Worm (Caenorhabditis elegans) whole organism, L1 larva: ENCODE results near the gene lgc-37.

Experiments
- dsc-1 ChIP-seq: sonication (generic microtip); optimal IDR thresholded peaks from 2 replicates; lab custom pipeline; 2016; ENCODE audit warnings: mild to moderate bottlenecking, missing genetic modification characterization, missing compliant biosample characterization
- efl-1 ChIP-seq, 4 experiments: fragments of 150-350 bp; optimal IDR thresholded peaks in 3 of 4; peaks in 1 of 4; 1 replicate in 1 of 4; 2 replicates in 3 of 4; lab custom pipeline; 2014; ENCODE audit warnings: missing biosample characterization in 2 of 4, missing genetic modification characterization in 2 of 4, missing genetic modification reagents in 2 of 4
- efl-3 ChIP-seq: fragments of 200-800 bp; sonication (Bioruptor generic); optimal IDR thresholded peaks from 2 replicates; lab custom pipeline; 2018; ENCODE audit warnings: mild to moderate bottlenecking, missing genetic modification characterization, missing compliant biosample characterization
- egl-13 ChIP-seq: sonication (generic microtip); optimal IDR thresholded peaks from 2 replicates; lab custom pipeline; 2016; ENCODE audit warnings: missing genotype, missing genetic modification reagents, missing genetic modification characterization, missing compliant biosample characterization
- elt-2 ChIP-seq: sonication (generic microtip); optimal IDR thresholded peaks from 2 replicates; lab custom pipeline; 2016; ENCODE audit warnings: missing genetic modification characterization, mild to moderate bottlenecking, inconsistent platforms, missing compliant biosample characterization, missing genetic modification reagents
- irx-1 ChIP-seq: sonication (generic microtip); optimal IDR thresholded peaks from 2 replicates; lab custom pipeline; 2016; ENCODE audit warnings: missing genetic modification characterization, missing compliant biosample characterization
- lin-13 ChIP-seq: fragments of 150-350 bp; optimal IDR thresholded peaks from 2 replicates; lab custom pipeline; 2014; ENCODE audit warnings: missing biosample characterization, missing genetic modification reagents, missing genetic modification characterization
- lin-14 ChIP-seq: fragments of 200-800 bp; sonication (Bioruptor generic); optimal IDR thresholded peaks from 2 replicates; lab custom pipeline; 2018; ENCODE audit warnings: mild to moderate bottlenecking, missing genetic modification characterization, moderate library complexity, missing compliant biosample characterization
- lin-35 ChIP-seq, 2 experiments: fragments of 150-350 bp; optimal IDR thresholded peaks; 2 replicates each; lab custom pipeline; 2014; ENCODE audit warnings: missing biosample characterization in 2 of 2, missing genetic modification characterization in 2 of 2, missing genetic modification reagents in 2 of 2
- lin-39 ChIP-seq: fragments of 150-350 bp; optimal IDR thresholded peaks from 2 replicates; lab custom pipeline; 2014; ENCODE audit warnings: missing biosample characterization, missing genetic modification reagents, missing genetic modification characterization
- mef-2 ChIP-seq: fragments of 150-350 bp; optimal IDR thresholded peaks from 2 replicates; lab custom pipeline; 2014; ENCODE audit warnings: missing biosample characterization, missing genetic modification characterization
- nhr-11 ChIP-seq: fragments of 150-350 bp; optimal IDR thresholded peaks from 2 replicates; lab custom pipeline; 2014; ENCODE audit warnings: missing biosample characterization, missing genetic modification characterization
- nhr-71 ChIP-seq: sonication (generic microtip); optimal IDR thresholded peaks from 2 replicates; lab custom pipeline; 2016; ENCODE audit warnings: mild to moderate bottlenecking, missing genetic modification characterization, moderate library complexity, missing compliant biosample characterization
- nhr-76 ChIP-seq: sonication (generic microtip); optimal IDR thresholded peaks from 2 replicates; lab custom pipeline; 2017; ENCODE audit warnings: missing biosample characterization, missing genetic modification characterization
- skn-1 ChIP-seq: fragments of 150-350 bp; optimal IDR thresholded peaks from 2 replicates; lab custom pipeline; 2014; ENCODE audit warnings: missing biosample characterization, missing genetic modification characterization
- sup-37 ChIP-seq: fragments of 200-800 bp; sonication (Bioruptor generic); optimal IDR thresholded peaks from 2 replicates; lab custom pipeline; 2018; ENCODE audit warnings: mild to moderate bottlenecking, missing genetic modification characterization, missing compliant biosample characterization
- unc-30 ChIP-seq: sonication (generic microtip); optimal IDR thresholded peaks from 2 replicates; lab custom pipeline; 2017; ENCODE audit warnings: missing biosample characterization, missing genetic modification characterization
- unc-62 ChIP-seq: fragments of 150-350 bp; optimal IDR thresholded peaks from 2 replicates; lab custom pipeline; 2014; ENCODE audit warnings: missing biosample characterization, missing genetic modification reagents, missing genetic modification characterization
- zag-1 ChIP-seq: fragments of 150-350 bp; optimal IDR thresholded peaks from 2 replicates; lab custom pipeline; 2014; ENCODE audit warnings: missing biosample characterization, missing genetic modification characterization
- ztf-11 ChIP-seq, 2 experiments: sonication (generic microtip); optimal IDR thresholded peaks; 2 replicates each; lab custom pipeline; 2016 to 2017; ENCODE audit warnings: missing genetic modification characterization in 2 of 2, missing biosample characterization in 1 of 2, missing compliant biosample characterization in 1 of 2
- ztf-4 ChIP-seq: fragments of 150-350 bp; optimal IDR thresholded peaks from 2 replicates; lab custom pipeline; 2014; ENCODE audit warnings: missing biosample characterization, missing genetic modification characterization

The lgc-37 gene

DNA sequence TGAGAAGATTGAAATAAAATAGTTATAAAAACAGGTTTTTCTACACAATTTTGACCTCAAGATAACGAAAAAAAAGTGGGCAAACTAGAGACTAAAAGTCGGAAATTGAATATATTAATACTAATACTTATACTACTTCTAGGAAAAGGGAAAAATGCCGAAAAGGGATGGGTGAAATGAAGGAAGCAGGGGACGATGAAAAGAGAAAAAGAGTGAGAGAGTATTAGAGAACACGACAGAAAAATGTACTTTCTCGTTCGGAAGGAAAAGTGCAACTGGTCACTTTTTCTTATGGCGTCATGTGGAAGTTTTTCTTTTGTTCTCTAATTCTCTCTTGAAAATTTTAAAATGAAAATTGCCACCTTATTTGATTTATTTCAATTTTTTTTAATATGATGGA lies 56.4 kb downstream of the lgc-37 start (continued):
- peak; percentile 19 for TF ChIP-seq ztf-4 (tag; lab: Kevin White, UChicago)
- no peak for TF ChIP-seq unc-62 (GFP tag; lab: Kevin White, UChicago)
- TF ChIP-seq unc-30 (tag; lab: Kevin White, UChicago) = no peak
- peak; percentile 40 to 46 for TF ChIP-seq lin-35 (GFP tag; optimal IDR thresholded peaks at IDR 0.05; lab: Kevin White, UChicago)
- TF ChIP-seq mef-2 (tag; lab: Kevin White, UChicago) = no peak
- no peak for TF ChIP-seq sup-37 (GFP tag; lab: Kevin White, UChicago)
- TF ChIP-seq dsc-1 (tag; lab: Kevin White, UChicago) = peak; percentile 47
- TF ChIP-seq nhr-71 (tag; lab: Kevin White, UChicago) = peak; percentile 91
- peak; percentile 36 for TF ChIP-seq elt-2 (tag; lab: Kevin White, UChicago)
- TF ChIP-seq egl-13 (tag; lab: Kevin White, UChicago) = peak; percentile 79
- TF ChIP-seq efl-3 = no peak
- peak; percentile 92 for TF ChIP-seq lin-14 (GFP tag; lab: Kevin White, UChicago)
- peak; percentile 55 for TF ChIP-seq lin-13
- no peak for TF ChIP-seq zag-1
- peak; percentile 18 for TF ChIP-seq lin-39 (tag; lab: Kevin White, UChicago)
- peak; percentile 24 to 28 for TF ChIP-seq efl-1 (optimal IDR thresholded peaks at IDR 0.05; lab: Kevin White, UChicago)
- peak; percentile 27 to 89 for TF ChIP-seq efl-1 (GFP tag; optimal IDR thresholded peaks at IDR 0.05 in 1 of 2; lab: Kevin White, UChicago)
- peak; percentile 30 for TF ChIP-seq skn-1
- no peak for TF ChIP-seq nhr-76 (tag; lab: Kevin White, UChicago)
- TF ChIP-seq ztf-11 (tag; optimal IDR thresholded peaks at IDR 0.05; lab: Kevin White, UChicago) = no peak
- TF ChIP-seq irx-1 (tag; lab: Kevin White, UChicago) = no peak
- TF ChIP-seq nhr-11 (tag; lab: Kevin White, UChicago) = peak; percentile 59
